Fruit fly (Drosophila melanogaster) whole organism, embryonic: ENCODE data around the gene CG12017.

Experiments
- Adf1 ChIP-seq: fragments of 200-800 bp; sonication (Bioruptor generic); IDR thresholded peaks from 2 replicates; pipeline ENCODE4 v1.3.6; 2022; ENCODE audit warnings: missing biosample characterization, missing genetic modification characterization
- Atf3 ChIP-seq: fragments of 200-800 bp; sonication (Bioruptor generic); optimal IDR thresholded peaks from 3 replicates; lab custom pipeline; 2016; ENCODE audit warnings: missing biosample characterization, missing genetic modification characterization
- Bdp1 ChIP-seq: fragments of 200-800 bp; sonication (Bioruptor generic); optimal IDR thresholded peaks from 3 replicates; lab custom pipeline; 2016; ENCODE audit warnings: missing biosample characterization, missing genetic modification characterization
- Bgb ChIP-seq: fragments of 200-800 bp; sonication (Bioruptor generic); IDR thresholded peaks from 2 replicates; pipeline ENCODE4 v1.3.6; 2022; ENCODE audit warnings: missing biosample characterization, missing genetic modification characterization; ENCODE audit not compliant: partially characterized antibody
- CG10147 ChIP-seq: fragments of 200-800 bp; sonication (Bioruptor generic); optimal IDR thresholded peaks from 2 replicates; lab custom pipeline; 2019; ENCODE audit warnings: missing biosample characterization, mild to moderate bottlenecking, missing genetic modification characterization, moderate library complexity
- CG13287 ChIP-seq: fragments of 200-800 bp; sonication (Bioruptor generic); IDR thresholded peaks from 2 replicates; pipeline ENCODE4 v1.3.6; 2022; ENCODE audit warnings: missing biosample characterization, missing genetic modification characterization; ENCODE audit not compliant: partially characterized antibody
- CG13424 ChIP-seq: fragments of 200-800 bp; sonication (Bioruptor generic); optimal IDR thresholded peaks from 2 replicates; lab custom pipeline; 2019; ENCODE audit warnings: missing biosample characterization, mild to moderate bottlenecking, missing genetic modification characterization, moderate library complexity
- CG18619 ChIP-seq: fragments of 200-800 bp; sonication (Bioruptor generic); optimal IDR thresholded peaks from 3 replicates; lab custom pipeline; 2017; ENCODE audit warnings: missing biosample characterization, mild to moderate bottlenecking, missing genetic modification characterization
- CG33213 ChIP-seq: fragments of 200-800 bp; sonication (Bioruptor generic); optimal IDR thresholded peaks from 3 replicates; lab custom pipeline; 2016; ENCODE audit warnings: missing biosample characterization, missing genetic modification characterization
- CG4282 ChIP-seq: fragments of 200-800 bp; sonication (Bioruptor generic); optimal IDR thresholded peaks from 2 replicates; lab custom pipeline; 2016; ENCODE audit warnings: missing biosample characterization, missing genetic modification characterization
- CG4820 ChIP-seq: fragments of 200-800 bp; sonication (Bioruptor generic); optimal IDR thresholded peaks from 3 replicates; lab custom pipeline; 2016; ENCODE audit warnings: missing biosample characterization, missing genetic modification characterization
- CG5180 ChIP-seq: fragments of 200-800 bp; sonication (Bioruptor generic); optimal IDR thresholded peaks from 3 replicates; lab custom pipeline; 2017; ENCODE audit warnings: missing biosample characterization, missing genetic modification characterization, mild to moderate bottlenecking, moderate library complexity, missing genetic modification reagents
- CG5245 ChIP-seq: fragments of 200-800 bp; sonication (Bioruptor generic); optimal IDR thresholded peaks from 3 replicates; lab custom pipeline; 2016; ENCODE audit warnings: missing biosample characterization, missing genetic modification characterization
- CG7786 ChIP-seq: fragments of 200-800 bp; sonication (Bioruptor generic); optimal IDR thresholded peaks from 2 replicates; lab custom pipeline; 2016; ENCODE audit warnings: missing biosample characterization, missing genetic modification characterization
- CG7839 ChIP-seq: fragments of 200-800 bp; sonication (Bioruptor generic); optimal IDR thresholded peaks from 3 replicates; lab custom pipeline; 2018; ENCODE audit warnings: missing biosample characterization, mild to moderate bottlenecking, missing genetic modification characterization, moderate library complexity
- CHES-1-like ChIP-seq: fragments of 200-800 bp; sonication (Bioruptor generic); optimal IDR thresholded peaks from 2 replicates; lab custom pipeline; 2016; ENCODE audit warnings: missing biosample characterization, missing genetic modification characterization
- Doc3 ChIP-seq: fragments of 200-800 bp; sonication (Bioruptor generic); IDR thresholded peaks from 3 replicates; pipeline ENCODE4 v1.3.6; 2022; ENCODE audit warnings: missing biosample characterization, missing genetic modification characterization; ENCODE audit not compliant: partially characterized antibody
- Drgx ChIP-seq: fragments of 200-800 bp; sonication (Bioruptor generic); IDR thresholded peaks from 2 replicates; pipeline ENCODE4 v1.3.6; 2022; ENCODE audit warnings: missing biosample characterization, missing genetic modification characterization
- Hand ChIP-seq: fragments of 200-800 bp; sonication (Bioruptor generic); optimal IDR thresholded peaks from 2 replicates; lab custom pipeline; 2017; ENCODE audit warnings: mild to moderate bottlenecking, missing biosample characterization, missing genetic modification reagents, missing genetic modification characterization
- Oli ChIP-seq: fragments of 200-800 bp; sonication (Bioruptor generic); optimal IDR thresholded peaks from 2 replicates; lab custom pipeline; 2018; ENCODE audit warnings: missing biosample characterization, mild to moderate bottlenecking, missing genetic modification characterization, moderate library complexity
- Ravus ChIP-seq: fragments of 200-800 bp; sonication (Bioruptor generic); IDR thresholded peaks from 2 replicates; pipeline ENCODE4 v1.3.6; 2022; ENCODE audit warnings: missing biosample characterization, missing genetic modification characterization
- Sox102F ChIP-seq: fragments of 200-800 bp; sonication (Bioruptor generic); optimal IDR thresholded peaks from 2 replicates; lab custom pipeline; 2018; ENCODE audit warnings: missing biosample characterization, mild to moderate bottlenecking, missing genetic modification characterization, moderate library complexity
- Tbp ChIP-seq: fragments of >200 bp; optimal IDR thresholded peaks from 2 replicates; lab custom pipeline; 2018; ENCODE audit warnings: missing biosample characterization, missing genetic modification characterization
- Xbp1 ChIP-seq: fragments of 200-800 bp; sonication (Bioruptor generic); optimal IDR thresholded peaks from 3 replicates; lab custom pipeline; 2016; ENCODE audit warnings: missing biosample characterization, mild to moderate bottlenecking, missing genetic modification characterization
- abd-A ChIP-seq: fragments of 200-800 bp; sonication (Bioruptor generic); optimal IDR thresholded peaks from 3 replicates; lab custom pipeline; 2019; ENCODE audit warnings: missing biosample characterization, mild to moderate bottlenecking, missing genetic modification characterization, moderate library complexity
- aop ChIP-seq: fragments of 200-800 bp; sonication (Bioruptor generic); IDR thresholded peaks from 2 replicates; pipeline ENCODE4 v1.3.6; 2022; ENCODE audit warnings: missing biosample characterization, missing genetic modification characterization
- bab2 ChIP-seq: fragments of 200-800 bp; sonication (Bioruptor generic); optimal IDR thresholded peaks from 2 replicates; lab custom pipeline; 2016; ENCODE audit warnings: missing biosample characterization, missing genetic modification characterization
- br ChIP-seq: fragments of >200 bp; optimal IDR thresholded peaks from 2 replicates; lab custom pipeline; 2017
- cad ChIP-seq: fragments of >200 bp; optimal IDR thresholded peaks from 2 replicates; lab custom pipeline; 2017; ENCODE audit warnings: missing biosample characterization, missing genetic modification characterization
- cwo ChIP-seq: fragments of 200-800 bp; sonication (Bioruptor generic); optimal IDR thresholded peaks from 3 replicates; lab custom pipeline; 2017; ENCODE audit warnings: missing biosample characterization, missing genetic modification characterization, mild to moderate bottlenecking, moderate library complexity, missing genetic modification reagents
- dati ChIP-seq: fragments of 200-800 bp; sonication (Bioruptor generic); IDR thresholded peaks from 2 replicates; pipeline ENCODE4 v1.3.6; 2022; ENCODE audit warnings: missing biosample characterization, missing genetic modification characterization
- disco-r ChIP-seq: fragments of 200-800 bp; sonication (Bioruptor generic); optimal IDR thresholded peaks from 2 replicates; lab custom pipeline; 2016; ENCODE audit warnings: missing biosample characterization, missing genetic modification characterization
- dmrt99B ChIP-seq: fragments of 200-800 bp; sonication (Bioruptor generic); optimal IDR thresholded peaks from 2 replicates; lab custom pipeline; 2018; ENCODE audit warnings: missing biosample characterization, mild to moderate bottlenecking, missing genetic modification characterization, moderate library complexity
- esg ChIP-seq: fragments of 200-800 bp; sonication (Bioruptor generic); conservative IDR thresholded peaks from 2 replicates; pipeline ENCODE4 v1.3.6; 2022; ENCODE audit warnings: missing biosample characterization, missing genetic modification characterization
- gem ChIP-seq: fragments of 200-800 bp; sonication (Bioruptor generic); optimal IDR thresholded peaks from 2 replicates; lab custom pipeline; 2019; ENCODE audit warnings: missing biosample characterization, mild to moderate bottlenecking, missing genetic modification characterization, moderate library complexity
- gfzf ChIP-seq: fragments of 200-800 bp; sonication (Bioruptor generic); optimal IDR thresholded peaks from 2 replicates; lab custom pipeline; 2016; ENCODE audit warnings: missing biosample characterization, mild to moderate bottlenecking, missing genetic modification characterization, moderate library complexity
- gsb ChIP-seq: fragments of 200-800 bp; sonication (Bioruptor generic); IDR thresholded peaks from 2 replicates; pipeline ENCODE4 v1.3.6; 2022; ENCODE audit warnings: missing biosample characterization, missing genetic modification characterization
- gt ChIP-seq: fragments of 200-800 bp; sonication (Bioruptor generic); IDR thresholded peaks from 2 replicates; pipeline ENCODE4 v1.3.6; 2022; ENCODE audit warnings: missing biosample characterization, missing genetic modification characterization
- klu ChIP-seq: fragments of 200-800 bp; sonication (Bioruptor generic); IDR thresholded peaks from 2 replicates; pipeline ENCODE4 v1.3.6; 2022; ENCODE audit warnings: missing biosample characterization, missing genetic modification characterization
- luna ChIP-seq: fragments of 200-800 bp; sonication (Bioruptor generic); optimal IDR thresholded peaks from 2 replicates; lab custom pipeline; 2016; ENCODE audit warnings: missing biosample characterization, missing genetic modification characterization
- phol ChIP-seq: fragments of 200-800 bp; sonication (Bioruptor generic); optimal IDR thresholded peaks from 3 replicates; lab custom pipeline; 2018; ENCODE audit warnings: missing biosample characterization, mild to moderate bottlenecking, missing genetic modification characterization, moderate library complexity
- prd ChIP-seq, 3 experiments: fragments of >200 bp in 2 of 3; fragments of 200-800 bp in 1 of 3; sonication (Bioruptor generic) in 1 of 3; optimal IDR thresholded peaks in 2 of 3; IDR thresholded peaks in 1 of 3; 2 replicates in 2 of 3; 3 replicates in 1 of 3; pipeline versions ENCODE4 v1.3.6 to Lab custom; 2017 to 2022; ENCODE audit warnings: missing biosample characterization in 1 of 3, missing genetic modification characterization in 1 of 3
- psq ChIP-seq: fragments of 200-800 bp; sonication (Bioruptor generic); optimal IDR thresholded peaks from 2 replicates; lab custom pipeline; 2017; ENCODE audit warnings: missing biosample characterization, missing genetic modification characterization
- sens ChIP-seq: fragments of 200-800 bp; sonication (Bioruptor generic); peaks from one replicate; lab custom pipeline; 2016; ENCODE audit warnings: missing biosample characterization, missing genetic modification characterization
- stwl ChIP-seq: fragments of 200-800 bp; sonication (Bioruptor generic); optimal IDR thresholded peaks from 3 replicates; lab custom pipeline; 2018; ENCODE audit warnings: missing biosample characterization, mild to moderate bottlenecking, missing genetic modification characterization, moderate library complexity
- trem ChIP-seq: fragments of 200-800 bp; optimal IDR thresholded peaks from 3 replicates; lab custom pipeline; 2019; ENCODE audit warnings: missing biosample characterization, mild to moderate bottlenecking, missing genetic modification characterization, moderate library complexity
- unc-4 ChIP-seq: fragments of 200-800 bp; sonication (Bioruptor generic); IDR thresholded peaks from 2 replicates; pipeline ENCODE4 v1.3.6; 2022; ENCODE audit warnings: missing biosample characterization, missing genetic modification characterization; ENCODE audit not compliant: partially characterized antibody
- vvl ChIP-seq: fragments of 200-800 bp; sonication (Bioruptor generic); IDR thresholded peaks from 2 replicates; pipeline ENCODE4 v1.3.6; 2022; ENCODE audit warnings: missing biosample characterization, missing genetic modification characterization

The CG12017 gene

DNA sequence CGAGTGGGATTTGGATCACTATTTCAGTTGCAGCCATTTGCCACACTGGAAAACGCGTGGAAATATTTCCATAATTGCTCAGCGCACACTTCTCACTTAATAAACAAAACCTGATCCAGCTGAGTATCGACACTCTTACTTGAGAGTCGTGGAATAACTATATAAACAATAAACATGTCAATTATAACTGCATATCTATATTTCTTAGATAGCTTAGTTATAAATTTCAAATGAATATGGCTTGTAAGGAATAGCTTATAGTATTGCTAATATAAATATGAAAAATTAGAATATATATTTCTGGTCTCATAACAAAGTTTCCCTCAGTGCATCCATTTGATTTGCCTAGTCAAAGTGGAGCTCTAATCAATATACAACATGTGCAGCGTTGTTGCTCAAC lies 3.2 kb downstream of the CG12017 start (continued):
- peak; percentile 56 for TF ChIP-seq Sox102F
- TF ChIP-seq stwl (tag; lab: Kevin White, UChicago) = no peak
- TF ChIP-seq CG33213 (GFP tag; lab: Kevin White, UChicago) = no peak
- TF ChIP-seq CG7839 (tag; lab: Kevin White, UChicago) = no peak
- TF ChIP-seq CG5180 = no peak
- no peak for TF ChIP-seq esg (GFP tag; lab: Robert Waterston, UW)
- TF ChIP-seq Xbp1 (GFP tag; lab: Kevin White, UChicago) = no peak
- TF ChIP-seq gfzf (GFP tag; lab: Kevin White, UChicago) = no peak
- no peak for TF ChIP-seq cwo (GFP tag; lab: Kevin White, UChicago)
- TF ChIP-seq psq (GFP tag; lab: Kevin White, UChicago) = no peak
- no peak for TF ChIP-seq Atf3 (GFP tag; lab: Kevin White, UChicago)
- 0 out of 2 replicates have a peak, but pooled peaks have one; percentile 29 for TF ChIP-seq vvl (GFP tag; lab: Robert Waterston, UW)
- no peak for TF ChIP-seq br (lab: Kevin White, UChicago)
- TF ChIP-seq dmrt99B = peak; percentile 19
- TF ChIP-seq Adf1 (GFP tag; lab: Robert Waterston, UW) = no peak
- TF ChIP-seq Bdp1 (GFP tag; lab: Kevin White, UChicago) = no peak
- no peak for TF ChIP-seq CG13287 (GFP tag; lab: Robert Waterston, UW)
- no peak for TF ChIP-seq phol (tag; lab: Kevin White, UChicago)
- TF ChIP-seq Bgb (GFP tag; lab: Robert Waterston, UW) = no peak
- TF ChIP-seq CG13424 (tag; lab: Kevin White, UChicago) = peak; percentile 22

DNA sequence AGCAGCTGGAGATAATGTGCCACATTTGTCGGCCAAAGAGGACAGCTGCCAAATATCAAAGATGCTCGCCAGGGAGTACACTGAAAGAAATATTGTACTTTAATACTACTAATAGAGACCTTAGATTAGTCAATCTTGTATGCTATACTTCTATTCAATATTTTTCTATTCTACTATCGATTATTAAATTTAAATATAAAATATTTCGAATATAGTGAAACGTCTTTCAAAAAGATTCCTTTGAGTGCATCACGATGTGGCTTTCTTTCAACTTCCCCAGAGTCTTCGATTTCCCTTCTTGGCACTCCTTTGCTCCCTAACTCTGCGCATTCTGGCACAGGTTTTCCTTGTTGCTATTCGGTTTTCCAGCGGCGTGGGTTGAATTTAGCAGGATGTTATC lies 4.9 kb downstream of the CG12017 start:
- TF ChIP-seq CG5245 (GFP tag; lab: Kevin White, UChicago) (no peak), sens (GFP tag; lab: Kevin White, UChicago) (peak; percentile 57), gem (peak; percentile 14), Drgx (peak; percentile 14; the same call in 1 of the 2 replicates)

DNA sequence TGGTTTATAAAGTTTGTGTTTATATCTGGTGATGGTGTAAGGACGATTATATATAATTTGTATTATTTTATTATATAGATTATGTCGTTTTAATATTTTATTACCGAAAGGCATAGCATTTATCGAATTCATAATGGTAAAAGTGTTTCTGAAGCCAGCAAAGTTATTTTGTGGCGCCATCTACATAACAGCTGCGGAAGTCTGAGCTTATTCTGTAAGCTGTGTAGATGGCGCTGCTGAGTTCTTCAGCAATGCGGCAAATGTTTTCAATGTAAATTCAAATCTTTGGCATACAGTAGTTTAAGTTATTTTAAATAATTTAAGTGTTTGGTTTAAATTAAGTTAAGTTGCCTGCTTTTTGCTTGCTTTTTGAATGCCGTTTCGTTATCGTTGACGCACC lies 8.4 kb downstream of the CG12017 start:
- TF ChIP-seq bab2 (GFP tag; lab: Kevin White, UChicago) = peak; percentile 2
- TF ChIP-seq Ravus (GFP tag; lab: Robert Waterston, UW) = no peak
- TF ChIP-seq prd (optimal IDR thresholded peaks at IDR 0.05; lab: Kevin White, UChicago) = no peak
- TF ChIP-seq prd (GFP tag; IDR thresholded peaks at IDR 0.05; lab: Robert Waterston, UW) = peak; percentile 53; the same call in 2 of the 3 replicates
- TF ChIP-seq disco-r (GFP tag; lab: Kevin White, UChicago) = no peak
- TF ChIP-seq aop = no peak
- no peak for TF ChIP-seq abd-A (tag; lab: Kevin White, UChicago)
- no peak for TF ChIP-seq CG4282 (GFP tag; lab: Kevin White, UChicago)
- TF ChIP-seq CHES-1-like (GFP tag; lab: Kevin White, UChicago) = no peak
- TF ChIP-seq cad (GFP tag; lab: Kevin White, UChicago) = no peak
- TF ChIP-seq CG4820 (GFP tag; lab: Kevin White, UChicago) = peak; percentile 34
- TF ChIP-seq CG7839 (tag; lab: Kevin White, UChicago) = peak; percentile 49
- no peak for TF ChIP-seq Hand (GFP tag; lab: Kevin White, UChicago)
- no peak for TF ChIP-seq klu (GFP tag; lab: Robert Waterston, UW)
- TF ChIP-seq CG33213 (GFP tag; lab: Kevin White, UChicago) = peak; percentile 27
- no peak for TF ChIP-seq CG10147 (GFP tag; lab: Kevin White, UChicago)
- TF ChIP-seq luna = no peak
- 0 out of 2 replicates have a peak, but pooled peaks have one; percentile 12 for TF ChIP-seq dati (GFP tag; lab: Robert Waterston, UW)
- TF ChIP-seq CG7786 = no peak
- no peak for TF ChIP-seq gt (GFP tag; lab: Robert Waterston, UW)
- TF ChIP-seq br (lab: Kevin White, UChicago) = no peak
- no peak for TF ChIP-seq Oli (tag; lab: Kevin White, UChicago)
- no peak for TF ChIP-seq Doc3 (GFP tag; lab: Robert Waterston, UW)
- TF ChIP-seq cwo (GFP tag; lab: Kevin White, UChicago) = no peak
- no peak for TF ChIP-seq gsb
- TF ChIP-seq Tbp (GFP tag; lab: Kevin White, UChicago) = no peak
- TF ChIP-seq CG18619 = no peak
- TF ChIP-seq unc-4 = no peak
- no peak for TF ChIP-seq trem (tag; lab: Kevin White, UChicago)
